Fruit fly (Drosophila melanogaster) whole organism, embryonic: Measurements from ENCODE around the gene PK1-R.
A peak's percentile ranks its signal among the peaks of the same experiment; 100 is the strongest.

ENCODE experiments used
- Adf1 ChIP-seq: fragments of 200-800 bp; sonication (Bioruptor generic); IDR thresholded peaks from 2 replicates; pipeline ENCODE4 v1.3.6; 2022; ENCODE audit warnings: missing biosample characterization, missing genetic modification characterization
- Blimp-1 ChIP-seq: fragments of 200-800 bp; sonication (Bioruptor generic); optimal IDR thresholded peaks from 3 replicates; lab custom pipeline; 2018; ENCODE audit warnings: missing biosample characterization, missing genetic modification characterization, mild to moderate bottlenecking, moderate library complexity, missing genetic modification reagents
- CG11398 ChIP-seq: fragments of 200-800 bp; sonication (Bioruptor generic); optimal IDR thresholded peaks from 2 replicates; lab custom pipeline; 2016; ENCODE audit warnings: missing biosample characterization, missing genetic modification characterization
- CG11723 ChIP-seq: fragments of 200-800 bp; sonication (Bioruptor generic); optimal IDR thresholded peaks from 2 replicates; lab custom pipeline; 2017; ENCODE audit warnings: missing biosample characterization, mild to moderate bottlenecking, missing genetic modification characterization
- CG12155 ChIP-seq: fragments of 200-800 bp; sonication (Bioruptor generic); optimal IDR thresholded peaks from 3 replicates; lab custom pipeline; 2016; ENCODE audit warnings: missing biosample characterization, missing genetic modification characterization
- CG12391 ChIP-seq: fragments of 200-800 bp; sonication (Bioruptor generic); optimal IDR thresholded peaks from 3 replicates; lab custom pipeline; 2018; ENCODE audit warnings: missing biosample characterization, mild to moderate bottlenecking, missing genetic modification characterization, moderate library complexity
- CG14667 ChIP-seq: fragments of 200-800 bp; sonication (Bioruptor generic); IDR thresholded peaks from 2 replicates; pipeline ENCODE4 v1.3.6; 2022; ENCODE audit warnings: missing biosample characterization, missing genetic modification characterization
- CG17385 ChIP-seq: fragments of 200-800 bp; sonication (Bioruptor generic); optimal IDR thresholded peaks from 3 replicates; lab custom pipeline; 2018; ENCODE audit warnings: missing biosample characterization, mild to moderate bottlenecking, missing genetic modification characterization
- CG17612 ChIP-seq: fragments of 200-800 bp; sonication (Bioruptor generic); IDR thresholded peaks from 2 replicates; pipeline ENCODE4 v1.3.6; 2022; ENCODE audit warnings: missing biosample characterization, missing genetic modification characterization
- CG2116 ChIP-seq: fragments of 200-800 bp; sonication (Bioruptor generic); optimal IDR thresholded peaks from 3 replicates; lab custom pipeline; 2018; ENCODE audit warnings: missing biosample characterization, mild to moderate bottlenecking, missing genetic modification characterization
- CG2199 ChIP-seq: fragments of 200-800 bp; sonication (Bioruptor generic); IDR thresholded peaks from 3 replicates; pipeline ENCODE4 v1.3.6; 2022; ENCODE audit warnings: missing biosample characterization, missing genetic modification characterization
- CG34422 ChIP-seq: fragments of 200-800 bp; sonication (Bioruptor generic); IDR thresholded peaks from 3 replicates; pipeline ENCODE4 v1.3.6; 2022; ENCODE audit warnings: missing biosample characterization, missing genetic modification characterization
- CG6689 ChIP-seq: fragments of 200-800 bp; sonication (Bioruptor generic); IDR thresholded peaks from 2 replicates; pipeline ENCODE4 v1.3.6; 2022; ENCODE audit warnings: missing biosample characterization, missing genetic modification characterization
- CG8089 ChIP-seq: fragments of 200-800 bp; sonication (Bioruptor generic); optimal IDR thresholded peaks from 3 replicates; lab custom pipeline; 2016; ENCODE audit warnings: missing biosample characterization, missing genetic modification characterization
- CG8388 ChIP-seq: fragments of 200-800 bp; sonication (Bioruptor generic); optimal IDR thresholded peaks from 2 replicates; lab custom pipeline; 2019; ENCODE audit warnings: missing biosample characterization, mild to moderate bottlenecking, missing genetic modification characterization, moderate library complexity
- CG8924 ChIP-seq: fragments of 200-800 bp; optimal IDR thresholded peaks from 3 replicates; lab custom pipeline; 2019; ENCODE audit warnings: missing biosample characterization, mild to moderate bottlenecking, missing genetic modification characterization, moderate library complexity
- CG9817 ChIP-seq: fragments of 200-800 bp; sonication (Bioruptor generic); optimal IDR thresholded peaks from 2 replicates; lab custom pipeline; 2018; ENCODE audit warnings: missing biosample characterization, mild to moderate bottlenecking, missing genetic modification characterization, moderate library complexity
- CG9932 ChIP-seq: fragments of 200-800 bp; sonication (Bioruptor generic); IDR thresholded peaks from 2 replicates; pipeline ENCODE4 v1.3.6; 2022; ENCODE audit warnings: missing biosample characterization, missing genetic modification characterization
- CTCF ChIP-seq: fragments of 200-800 bp; sonication (Bioruptor generic); optimal IDR thresholded peaks from 2 replicates; lab custom pipeline; 2017; ENCODE audit warnings: missing biosample characterization, mild to moderate bottlenecking, missing genetic modification characterization, moderate library complexity
- Camta ChIP-seq: fragments of 200-800 bp; sonication (Bioruptor generic); optimal IDR thresholded peaks from 2 replicates; lab custom pipeline; 2016; ENCODE audit warnings: missing biosample characterization, missing genetic modification characterization
- Chrac-16 ChIP-seq: fragments of 200-800 bp; sonication (Bioruptor generic); optimal IDR thresholded peaks from 3 replicates; lab custom pipeline; 2016; ENCODE audit warnings: missing biosample characterization, missing genetic modification characterization
- Dbx ChIP-seq: fragments of 200-800 bp; sonication (Bioruptor generic); IDR thresholded peaks from 3 replicates; pipeline ENCODE4 v1.3.6; 2022; ENCODE audit warnings: missing biosample characterization, missing genetic modification characterization
- Hr78 ChIP-seq, 2 experiments: fragments of 200-800 bp in 1 of 2; fragments of >200 bp in 1 of 2; sonication (Bioruptor generic) in 1 of 2; optimal IDR thresholded peaks; 2 replicates each; lab custom pipeline; 2017 to 2019; ENCODE audit warnings: missing biosample characterization in 2 of 2, missing genetic modification characterization in 2 of 2, mild to moderate bottlenecking in 1 of 2, moderate library complexity in 1 of 2
- Jarid2 ChIP-seq: fragments of 200-800 bp; sonication (Bioruptor generic); optimal IDR thresholded peaks from 3 replicates; lab custom pipeline; 2017; ENCODE audit warnings: mild to moderate bottlenecking, missing biosample characterization, missing genetic modification reagents, missing genetic modification characterization
- MESR4 ChIP-seq: fragments of 200-800 bp; sonication (Bioruptor generic); optimal IDR thresholded peaks from 2 replicates; lab custom pipeline; 2018; ENCODE audit warnings: missing biosample characterization, mild to moderate bottlenecking, missing genetic modification characterization, moderate library complexity
- Myb ChIP-seq: fragments of 200-800 bp; sonication (Bioruptor generic); optimal IDR thresholded peaks from 2 replicates; lab custom pipeline; 2016; ENCODE audit warnings: missing biosample characterization, missing genetic modification characterization
- NK7.1 ChIP-seq: fragments of 200-800 bp; sonication (Bioruptor generic); optimal IDR thresholded peaks from 3 replicates; lab custom pipeline; 2016; ENCODE audit warnings: missing biosample characterization, missing genetic modification characterization
- NfI ChIP-seq: fragments of 200-800 bp; sonication (Bioruptor generic); optimal IDR thresholded peaks from 3 replicates; lab custom pipeline; 2018; ENCODE audit warnings: missing biosample characterization, mild to moderate bottlenecking, missing genetic modification characterization, moderate library complexity
- Side ChIP-seq: fragments of 200-800 bp; sonication (Bioruptor generic); optimal IDR thresholded peaks from 2 replicates; lab custom pipeline; 2016; ENCODE audit warnings: missing biosample characterization, missing genetic modification characterization
- Ssrp ChIP-seq: fragments of 200-800 bp; sonication (Bioruptor generic); optimal IDR thresholded peaks from 2 replicates; lab custom pipeline; 2018; ENCODE audit warnings: missing biosample characterization, mild to moderate bottlenecking, missing genetic modification characterization, moderate library complexity
- al ChIP-seq: fragments of 200-800 bp; sonication (Bioruptor generic); IDR thresholded peaks from 2 replicates; pipeline ENCODE4 v1.3.6; 2022; ENCODE audit warnings: missing biosample characterization, missing genetic modification characterization
- bbx ChIP-seq: fragments of 200-800 bp; sonication (Bioruptor generic); IDR thresholded peaks from 2 replicates; pipeline ENCODE4 v1.3.6; 2022; ENCODE audit warnings: missing biosample characterization, missing genetic modification characterization; ENCODE audit not compliant: partially characterized antibody
- chn ChIP-seq: fragments of 200-800 bp; sonication (Bioruptor generic); optimal IDR thresholded peaks from 2 replicates; lab custom pipeline; 2016; ENCODE audit warnings: missing biosample characterization, missing genetic modification characterization
- crc ChIP-seq: fragments of 200-800 bp; sonication (Bioruptor generic); optimal IDR thresholded peaks from 2 replicates; lab custom pipeline; 2016; ENCODE audit warnings: missing biosample characterization, missing genetic modification characterization
- cwo ChIP-seq: fragments of 200-800 bp; sonication (Bioruptor generic); optimal IDR thresholded peaks from 3 replicates; lab custom pipeline; 2017; ENCODE audit warnings: missing biosample characterization, missing genetic modification characterization, mild to moderate bottlenecking, moderate library complexity, missing genetic modification reagents
- disco-r ChIP-seq: fragments of 200-800 bp; sonication (Bioruptor generic); optimal IDR thresholded peaks from 2 replicates; lab custom pipeline; 2016; ENCODE audit warnings: missing biosample characterization, missing genetic modification characterization
- ems ChIP-seq: fragments of 200-800 bp; sonication (Bioruptor generic); optimal IDR thresholded peaks from 3 replicates; lab custom pipeline; 2016; ENCODE audit warnings: missing biosample characterization, missing genetic modification characterization
- fd96Cb ChIP-seq: fragments of 200-800 bp; sonication (Bioruptor generic); optimal IDR thresholded peaks from 2 replicates; lab custom pipeline; 2018; ENCODE audit warnings: missing biosample characterization, mild to moderate bottlenecking, missing genetic modification characterization, moderate library complexity
- ftz-f1 ChIP-seq: fragments of 200-800 bp; sonication (Bioruptor generic); optimal IDR thresholded peaks from 2 replicates; lab custom pipeline; 2016; ENCODE audit warnings: missing biosample characterization, missing genetic modification characterization
- jigr1 ChIP-seq: fragments of 200-800 bp; sonication (Bioruptor generic); IDR thresholded peaks from 3 replicates; pipeline ENCODE4 v1.3.6; 2022; ENCODE audit warnings: missing biosample characterization, missing genetic modification characterization
- mld ChIP-seq: fragments of 200-800 bp; sonication (Bioruptor generic); IDR thresholded peaks from 3 replicates; pipeline ENCODE4 v1.3.6; 2022; ENCODE audit warnings: missing biosample characterization, missing genetic modification characterization; ENCODE audit not compliant: partially characterized antibody
- nau ChIP-seq: fragments of 200-800 bp; sonication (Bioruptor generic); optimal IDR thresholded peaks from 3 replicates; lab custom pipeline; 2017; ENCODE audit warnings: missing biosample characterization, mild to moderate bottlenecking, missing genetic modification characterization, missing genetic modification reagents
- nerfin-2 ChIP-seq: fragments of 200-800 bp; sonication (Bioruptor generic); IDR thresholded peaks from 2 replicates; pipeline ENCODE4 v1.3.6; 2022; ENCODE audit warnings: missing biosample characterization, missing genetic modification characterization; ENCODE audit not compliant: partially characterized antibody
- sc ChIP-seq, 3 experiments: fragments of >200 bp in 2 of 3; fragments of 200-800 bp in 1 of 3; sonication (Bioruptor generic) in 1 of 3; optimal IDR thresholded peaks; 2 replicates in 2 of 3; 3 replicates in 1 of 3; lab custom pipeline; 2017; ENCODE audit warnings: mild to moderate bottlenecking in 1 of 3, missing biosample characterization in 1 of 3, missing genetic modification characterization in 1 of 3, missing genetic modification reagents in 1 of 3
- schlank ChIP-seq: fragments of 200-800 bp; sonication (Bioruptor generic); optimal IDR thresholded peaks from 2 replicates; lab custom pipeline; 2018; ENCODE audit warnings: missing biosample characterization, mild to moderate bottlenecking, missing genetic modification characterization
- slbo ChIP-seq: fragments of 200-800 bp; sonication (Bioruptor generic); IDR thresholded peaks from 2 replicates; pipeline ENCODE4 v1.3.6; 2022; ENCODE audit warnings: missing biosample characterization, missing genetic modification characterization
- sug ChIP-seq: fragments of 200-800 bp; optimal IDR thresholded peaks from 2 replicates; lab custom pipeline; 2019; ENCODE audit warnings: missing biosample characterization, mild to moderate bottlenecking, missing genetic modification characterization, moderate library complexity
- trem ChIP-seq: fragments of 200-800 bp; optimal IDR thresholded peaks from 3 replicates; lab custom pipeline; 2019; ENCODE audit warnings: missing biosample characterization, mild to moderate bottlenecking, missing genetic modification characterization, moderate library complexity

PK1-R gene

DNA sequence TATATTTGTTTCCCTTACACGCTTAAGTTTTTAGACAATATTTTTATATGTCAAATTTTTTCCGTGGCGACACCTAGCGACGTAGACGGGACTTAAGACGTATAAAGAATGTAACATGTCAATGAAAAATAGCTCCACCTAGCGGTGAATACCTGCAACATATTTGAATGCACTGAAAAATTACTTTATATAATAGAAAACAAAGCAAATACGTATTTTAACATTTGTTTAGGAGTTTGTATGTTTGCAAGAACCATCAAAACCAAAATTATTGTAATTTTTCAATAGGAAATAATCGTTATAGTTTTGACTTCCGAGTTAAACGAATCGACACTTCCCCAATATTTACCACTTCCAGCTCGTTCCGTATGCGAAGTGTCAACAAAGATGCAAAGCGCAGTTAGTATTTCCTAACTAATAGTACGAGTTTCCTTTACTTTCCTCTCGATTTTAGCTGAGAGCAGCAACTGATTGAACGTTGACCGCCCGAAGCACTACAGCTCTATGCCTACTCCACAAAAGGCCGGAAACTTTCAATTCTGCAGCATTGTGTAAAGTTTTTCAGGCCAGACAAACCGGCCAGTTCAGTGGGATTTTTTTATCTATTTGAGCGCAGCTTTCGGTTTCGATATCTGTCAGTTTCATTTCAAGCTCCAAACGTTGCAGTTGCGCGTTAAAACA lies 13.9 kb downstream of the PK1-R start, which contains the start of gene Npc2b (continued):
- TF ChIP-seq trem (tag; lab: Kevin White, UChicago), result peak; percentile 22
- TF ChIP-seq CG9817 (tag; lab: Kevin White, UChicago), result peak; percentile 62
- peak; percentile 99 for TF ChIP-seq CTCF (GFP tag; lab: Kevin White, UChicago)
- peak; percentile 23 for TF ChIP-seq CG8089 (GFP tag; lab: Kevin White, UChicago)
- peak; percentile 83 for TF ChIP-seq CG2199
- peak; percentile 39 for TF ChIP-seq chn (GFP tag; lab: Kevin White, UChicago)
- peak; percentile 20 for TF ChIP-seq CG2116 (GFP tag; lab: Kevin White, UChicago)
- TF ChIP-seq CG8924, result peak; percentile 19
- TF ChIP-seq Chrac-16, result peak; percentile 70
- TF ChIP-seq ftz-f1 (GFP tag; lab: Kevin White, UChicago), result no peak
- TF ChIP-seq sc (optimal IDR thresholded peaks at IDR 0.05; lab: Kevin White, UChicago), result no peak
- peak; percentile 14 for TF ChIP-seq sc (GFP tag; optimal IDR thresholded peaks at IDR 0.05; lab: Kevin White, UChicago)
- peak; percentile 68 for TF ChIP-seq Blimp-1 (GFP tag; lab: Kevin White, UChicago)
- peak; percentile 68 for TF ChIP-seq CG12391 (tag; lab: Kevin White, UChicago)
- TF ChIP-seq CG12155 (GFP tag; lab: Kevin White, UChicago), result peak; percentile 47
- peak; percentile 52 for TF ChIP-seq disco-r
- 0 out of 2 replicates have a peak, but pooled peaks have one; percentile 21 for TF ChIP-seq al (GFP tag; lab: Robert Waterston, UW)
- peak; percentile 45 for TF ChIP-seq ems (GFP tag; lab: Kevin White, UChicago)
- TF ChIP-seq Ssrp, result peak; percentile 27
- peak; percentile 61 for TF ChIP-seq sug
- peak; percentile 29 for TF ChIP-seq Myb
- TF ChIP-seq cwo (GFP tag; lab: Kevin White, UChicago), result peak; percentile 35
- peak; percentile 7; the same call in 1 of the 2 replicates for TF ChIP-seq Adf1 (GFP tag; lab: Robert Waterston, UW)
- peak; percentile 43 for TF ChIP-seq Camta (GFP tag; lab: Kevin White, UChicago)
- TF ChIP-seq CG17385 (GFP tag; lab: Kevin White, UChicago), result no peak
- TF ChIP-seq CG8388 (GFP tag; lab: Kevin White, UChicago), result peak; percentile 40
- peak; percentile 33 for TF ChIP-seq Side (GFP tag; lab: Kevin White, UChicago)
- TF ChIP-seq fd96Cb (tag; lab: Kevin White, UChicago), result peak; percentile 17
- no peak for TF ChIP-seq crc (GFP tag; lab: Kevin White, UChicago)
- peak; percentile 27; the same call in 1 of the 2 replicates for TF ChIP-seq CG6689 (GFP tag; lab: Robert Waterston, UW)
- TF ChIP-seq slbo (GFP tag; lab: Robert Waterston, UW), result peak; percentile 81
- peak; percentile 70 for TF ChIP-seq NfI (GFP tag; lab: Kevin White, UChicago)
- no peak for TF ChIP-seq mld (GFP tag; lab: Robert Waterston, UW)
- no peak for TF ChIP-seq schlank (tag; lab: Kevin White, UChicago)
- TF ChIP-seq bbx (GFP tag; lab: Robert Waterston, UW), result peak; percentile 53; the same call in 1 of the 2 replicates
- TF ChIP-seq CG9932, result peak; percentile 79
- no peak for TF ChIP-seq MESR4
- TF ChIP-seq CG11398 (GFP tag; lab: Kevin White, UChicago), result peak; percentile 1
- TF ChIP-seq Hr78 (GFP tag; optimal IDR thresholded peaks at IDR 0.05; lab: Kevin White, UChicago), result no peak
- peak; percentile 26; the same call in 1 of the 2 replicates for TF ChIP-seq CG14667 (GFP tag; lab: Robert Waterston, UW)
- TF ChIP-seq CG34422 (GFP tag; lab: Robert Waterston, UW), result peak; percentile 79
- TF ChIP-seq nau (GFP tag; lab: Kevin White, UChicago), result peak; percentile 29
- peak; percentile 32 for TF ChIP-seq NK7.1 (GFP tag; lab: Kevin White, UChicago)
- no peak for TF ChIP-seq CG17612 (GFP tag; lab: Robert Waterston, UW)
- TF ChIP-seq CG11723 (GFP tag; lab: Kevin White, UChicago), result no peak
- peak; percentile 34 for TF ChIP-seq Jarid2 (GFP tag; lab: Kevin White, UChicago)
- TF ChIP-seq jigr1 (GFP tag; lab: Robert Waterston, UW), result 0 out of 3 replicates have a peak, but pooled peaks have one; percentile 7
- no peak for TF ChIP-seq nerfin-2 (GFP tag; lab: Robert Waterston, UW)
- TF ChIP-seq Dbx (GFP tag; lab: Robert Waterston, UW), result peak; percentile 81
